Fruit fly (Drosophila melanogaster): ENCODE measurements around the gene CG14625.

DNA sequence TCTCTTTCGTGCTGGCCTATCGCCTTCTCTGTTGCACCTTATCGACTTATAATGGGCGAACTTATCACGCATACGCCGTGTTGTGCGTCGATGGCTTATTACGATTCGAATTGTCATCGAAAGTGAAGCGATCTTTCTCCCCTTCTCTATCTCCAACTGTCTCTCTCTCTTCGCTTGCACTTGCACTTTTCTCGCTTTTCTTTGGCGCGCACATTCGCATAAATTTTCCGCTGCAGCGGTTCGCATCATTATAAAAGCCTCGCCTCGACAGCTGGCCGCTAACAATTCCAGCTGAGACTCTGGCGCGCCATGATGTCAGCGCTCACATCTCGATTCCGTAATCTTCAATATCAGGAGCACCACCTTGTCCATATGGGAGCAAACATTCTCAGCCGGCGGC is at the start of gene CG14625:
- no peak for TF ChIP-seq CG8478 (optimal IDR thresholded peaks at IDR 0.05)
- no peak for TF ChIP-seq CTCF (optimal IDR thresholded peaks at IDR 0.05)

All from S2 (cell line).